Worm (Caenorhabditis elegans) whole organism, L4 larva: ENCODE data around the gene C52B9.10.

ENCODE experiments used
- F44E2.7 ChIP-seq: fragments of 200-800 bp; sonication (Bioruptor generic); IDR thresholded peaks from 2 replicates; pipeline ENCODE4 v2.1.2; 2022; ENCODE audit warnings: missing genetic modification characterization, missing compliant biosample characterization
- R02D3.7 ChIP-seq: fragments of 150-350 bp; sonication (generic microtip); optimal IDR thresholded peaks from 3 replicates; lab custom pipeline; 2014; ENCODE audit warnings: missing biosample characterization, missing genetic modification characterization
- T20F7.1 ChIP-seq: fragments of 200-800 bp; sonication (Bioruptor generic); optimal IDR thresholded peaks from 2 replicates; lab custom pipeline; 2018; ENCODE audit warnings: mild to moderate bottlenecking, missing genetic modification characterization, missing compliant biosample characterization
- Y48G9A.11 ChIP-seq: fragments of 200-800 bp; sonication (Bioruptor generic); IDR thresholded peaks from 2 replicates; pipeline ENCODE4 v1.3.6; 2022; ENCODE audit warnings: missing genetic modification reagents, missing genetic modification characterization, missing compliant biosample characterization
- ZK337.2 ChIP-seq: fragments of 200-800 bp; sonication (Bioruptor generic); IDR thresholded peaks from 2 replicates; pipeline ENCODE4 v1.3.6; 2022; ENCODE audit warnings: missing genetic modification reagents, missing genetic modification characterization, missing compliant biosample characterization
- aha-1 ChIP-seq: fragments of 150-350 bp; peaks from one replicate; lab custom pipeline; 2014; ENCODE audit warnings: missing biosample characterization, missing genetic modification characterization
- aly-2 ChIP-seq: sonication (generic microtip); optimal IDR thresholded peaks from 2 replicates; lab custom pipeline; 2018; ENCODE audit warnings: missing biosample characterization, missing genetic modification characterization
- ama-1 ChIP-seq: fragments of 150-350 bp; optimal IDR thresholded peaks from 2 replicates; lab custom pipeline; 2014; ENCODE audit warnings: inconsistent platforms, mixed read lengths
- arid-1 ChIP-seq: fragments of 200-800 bp; sonication (Bioruptor generic); conservative IDR thresholded peaks from 2 replicates; pipeline ENCODE4 v1.3.6; 2022; ENCODE audit warnings: missing genetic modification reagents, missing genetic modification characterization, missing compliant biosample characterization
- attf-4 ChIP-seq: sonication (generic microtip); optimal IDR thresholded peaks from 3 replicates; lab custom pipeline; 2017; ENCODE audit warnings: missing biosample characterization, missing genetic modification characterization
- ceh-20 ChIP-seq: fragments of 200-800 bp; sonication (Bioruptor generic); IDR thresholded peaks from 2 replicates; pipeline ENCODE4 v1.3.6; 2022; ENCODE audit warnings: missing genetic modification reagents, missing genetic modification characterization, missing compliant biosample characterization
- ceh-32 ChIP-seq: sonication (generic microtip); optimal IDR thresholded peaks from 2 replicates; lab custom pipeline; 2016; ENCODE audit warnings: mild to moderate bottlenecking, missing genetic modification characterization, missing compliant biosample characterization; ENCODE audit not compliant: poor library complexity
- ceh-44 ChIP-seq: fragments of 200-800 bp; sonication (Bioruptor generic); IDR thresholded peaks from 2 replicates; pipeline ENCODE4 v1.3.6; 2022; ENCODE audit warnings: missing genetic modification reagents, missing genetic modification characterization, missing compliant biosample characterization
- ceh-62 ChIP-seq: sonication (generic microtip); optimal IDR thresholded peaks from 2 replicates; lab custom pipeline; 2017; ENCODE audit warnings: missing biosample characterization, missing genetic modification characterization
- ces-1 ChIP-seq: fragments of 150-350 bp; sonication (generic microtip); optimal IDR thresholded peaks from 4 replicates; lab custom pipeline; 2014; ENCODE audit warnings: missing biosample characterization, missing genetic modification reagents, missing genetic modification characterization
- cey-2 ChIP-seq: sonication (generic microtip); optimal IDR thresholded peaks from 3 replicates; lab custom pipeline; 2017; ENCODE audit warnings: missing genetic modification characterization, mild to moderate bottlenecking, missing compliant biosample characterization, antibody characterized with exemption, borderline replicate concordance; ENCODE audit not compliant: insufficient read depth
- ctbp-1 ChIP-seq: fragments of 200-800 bp; sonication (Bioruptor generic); IDR thresholded peaks from 2 replicates; pipeline ENCODE4 v1.3.6; 2022; ENCODE audit warnings: missing genetic modification reagents, missing genetic modification characterization, missing compliant biosample characterization
- dmd-6 ChIP-seq: fragments of 200-800 bp; sonication (Bioruptor generic); IDR thresholded peaks from 2 replicates; pipeline ENCODE4 v1.3.6; 2022; ENCODE audit warnings: missing genetic modification reagents, missing genetic modification characterization, missing compliant biosample characterization
- dpl-1 ChIP-seq: fragments of 150-350 bp; optimal IDR thresholded peaks from 2 replicates; lab custom pipeline; 2014; ENCODE audit warnings: missing biosample characterization, missing genetic modification reagents, missing genetic modification characterization
- duxl-1 ChIP-seq: sonication (generic microtip); optimal IDR thresholded peaks from 2 replicates; lab custom pipeline; 2016; ENCODE audit warnings: mild to moderate bottlenecking, missing genetic modification characterization, moderate library complexity, missing compliant biosample characterization; ENCODE audit not compliant: poor library complexity
- dve-1 ChIP-seq: sonication (generic microtip); optimal IDR thresholded peaks from 2 replicates; lab custom pipeline; 2017; ENCODE audit warnings: antibody characterized with exemption, mild to moderate bottlenecking, missing genetic modification characterization, missing compliant biosample characterization; ENCODE audit not compliant: insufficient read depth
- gei-8 ChIP-seq: fragments of 200-800 bp; sonication (Bioruptor generic); optimal IDR thresholded peaks from 2 replicates; lab custom pipeline; 2018; ENCODE audit warnings: mild to moderate bottlenecking, missing genetic modification characterization, missing compliant biosample characterization
- hif-1 ChIP-seq, 2 experiments: sonication (generic microtip); optimal IDR thresholded peaks; 2 replicates each; lab custom pipeline; 2016 to 2017; ENCODE audit warnings: missing compliant biosample characterization in 2 of 2, missing genetic modification characterization in 2 of 2, missing genetic modification reagents in 2 of 2, missing genotype in 2 of 2, mild to moderate bottlenecking in 1 of 2
- hlh-30 ChIP-seq: sonication (generic microtip); optimal IDR thresholded peaks from 2 replicates; lab custom pipeline; 2017; ENCODE audit warnings: antibody characterized with exemption, mild to moderate bottlenecking, missing genetic modification characterization, missing compliant biosample characterization; ENCODE audit not compliant: insufficient read depth
- lin-1 ChIP-seq: fragments of 200-800 bp; sonication (Bioruptor generic); IDR thresholded peaks from 2 replicates; pipeline ENCODE4 v1.3.6; 2022; ENCODE audit warnings: missing genetic modification reagents, missing genetic modification characterization, missing compliant biosample characterization
- lin-13 ChIP-seq: fragments of 150-350 bp; optimal IDR thresholded peaks from 2 replicates; lab custom pipeline; 2014; ENCODE audit warnings: missing biosample characterization, missing genetic modification reagents, missing genetic modification characterization
- lin-29 ChIP-seq: fragments of 200-800 bp; sonication (Bioruptor generic); IDR thresholded peaks from 2 replicates; pipeline ENCODE4 v1.3.6; 2022; ENCODE audit warnings: missing genetic modification reagents, missing genetic modification characterization, missing compliant biosample characterization
- lin-39 ChIP-seq: fragments of 150-350 bp; optimal IDR thresholded peaks from 2 replicates; lab custom pipeline; 2014; ENCODE audit warnings: missing biosample characterization, missing genetic modification reagents, missing genetic modification characterization
- madf-9 ChIP-seq: fragments of 200-800 bp; sonication (Bioruptor generic); conservative IDR thresholded peaks from 2 replicates; pipeline ENCODE4 v1.3.6; 2022; ENCODE audit warnings: missing genetic modification reagents, missing genetic modification characterization, missing compliant biosample characterization
- mdl-1 ChIP-seq, 2 experiments: fragments of 150-350 bp in 1 of 2; sonication (generic microtip) in 1 of 2; optimal IDR thresholded peaks; 2 replicates each; lab custom pipeline; 2014 to 2017; ENCODE audit warnings: missing biosample characterization in 2 of 2, missing genetic modification characterization in 2 of 2
- mdt-29 ChIP-seq: fragments of 200-800 bp; sonication (Bioruptor generic); IDR thresholded peaks from 2 replicates; pipeline ENCODE4 v1.3.6; 2022; ENCODE audit warnings: missing genetic modification reagents, missing genetic modification characterization, missing compliant biosample characterization
- mep-1 ChIP-seq: fragments of 150-350 bp; sonication (generic microtip); optimal IDR thresholded peaks from 3 replicates; lab custom pipeline; 2014; ENCODE audit warnings: missing biosample characterization, missing genetic modification characterization
- mxl-2 ChIP-seq: fragments of 200-800 bp; sonication (Bioruptor generic); conservative IDR thresholded peaks from 2 replicates; pipeline ENCODE4 v1.3.6; 2022; ENCODE audit warnings: missing genetic modification reagents, missing genetic modification characterization, missing compliant biosample characterization
- mxl-3 ChIP-seq: fragments of 200-800 bp; sonication (Bioruptor generic); optimal IDR thresholded peaks from 2 replicates; lab custom pipeline; 2018; ENCODE audit warnings: mild to moderate bottlenecking, missing genetic modification characterization, missing compliant biosample characterization
- nhr-10 ChIP-seq: fragments of 150-350 bp; optimal IDR thresholded peaks from 2 replicates; lab custom pipeline; 2014; ENCODE audit warnings: missing biosample characterization, missing genetic modification characterization
- nhr-102 ChIP-seq: sonication (generic microtip); optimal IDR thresholded peaks from 2 replicates; lab custom pipeline; 2016; ENCODE audit warnings: mild to moderate bottlenecking, missing genetic modification characterization, moderate library complexity, missing compliant biosample characterization
- nhr-237 ChIP-seq: sonication (generic microtip); optimal IDR thresholded peaks from 2 replicates; lab custom pipeline; 2017; ENCODE audit warnings: missing biosample characterization, missing genetic modification characterization
- nhr-28 ChIP-seq: fragments of 150-350 bp; optimal IDR thresholded peaks from 2 replicates; lab custom pipeline; 2014; ENCODE audit warnings: missing biosample characterization, missing genetic modification characterization
- nhr-42 ChIP-seq: fragments of 200-800 bp; sonication (Bioruptor generic); IDR thresholded peaks from 2 replicates; pipeline ENCODE4 v1.3.6; 2022; ENCODE audit warnings: missing genetic modification characterization, missing compliant biosample characterization
- nhr-6 ChIP-seq: fragments of 150-350 bp; optimal IDR thresholded peaks from 2 replicates; lab custom pipeline; 2014; ENCODE audit warnings: missing biosample characterization, missing genetic modification characterization
- pha-4 ChIP-seq, 2 experiments: fragments of 150-350 bp in 1 of 2; fragments of 200-800 bp in 1 of 2; sonication (Bioruptor generic) in 1 of 2; IDR thresholded peaks in 1 of 2; optimal IDR thresholded peaks in 1 of 2; 2 replicates each; pipeline versions ENCODE4 v1.3.6 to Lab custom; 2014 to 2022; ENCODE audit warnings: missing genetic modification characterization in 2 of 2, missing genetic modification reagents in 2 of 2, missing biosample characterization in 1 of 2, missing compliant biosample characterization in 1 of 2
- rbr-2 ChIP-seq: sonication (generic microtip); optimal IDR thresholded peaks from 2 replicates; lab custom pipeline; 2016; ENCODE audit warnings: missing genotype, missing genetic modification characterization, missing compliant biosample characterization
- saeg-2 ChIP-seq: fragments of 200-800 bp; sonication (Bioruptor generic); IDR thresholded peaks from 2 replicates; pipeline ENCODE4 v1.3.6; 2022; ENCODE audit warnings: missing genetic modification reagents, missing genetic modification characterization, missing compliant biosample characterization
- spr-3 ChIP-seq: fragments of 200-800 bp; sonication (Bioruptor generic); optimal IDR thresholded peaks from 2 replicates; lab custom pipeline; 2018; ENCODE audit warnings: mild to moderate bottlenecking, missing genetic modification characterization, missing compliant biosample characterization
- tra-1 ChIP-seq: fragments of 200-800 bp; sonication (Bioruptor generic); IDR thresholded peaks from 2 replicates; pipeline ENCODE4 v1.3.6; 2022; ENCODE audit warnings: missing genetic modification reagents, missing genetic modification characterization, missing compliant biosample characterization
- unc-62 ChIP-seq, 3 experiments: fragments of 150-350 bp in 1 of 3; sonication (generic microtip); optimal IDR thresholded peaks in 2 of 3; peaks in 1 of 3; 1 replicate in 1 of 3; 2 replicates in 2 of 3; lab custom pipeline; 2014 to 2017; ENCODE audit warnings: missing biosample characterization in 3 of 3, missing genetic modification characterization in 3 of 3, missing genetic modification reagents in 3 of 3, missing genotype in 1 of 3
- vab-7 ChIP-seq: fragments of 200-800 bp; sonication (Bioruptor generic); IDR thresholded peaks from 2 replicates; pipeline ENCODE4 v1.3.6; 2022; ENCODE audit warnings: missing genetic modification reagents, missing genetic modification characterization, missing compliant biosample characterization
- zag-1 ChIP-seq: fragments of 150-350 bp; optimal IDR thresholded peaks from 2 replicates; lab custom pipeline; 2014; ENCODE audit warnings: missing biosample characterization, missing genetic modification characterization
- zfp-3 ChIP-seq: fragments of 200-800 bp; sonication (Bioruptor generic); conservative IDR thresholded peaks from 2 replicates; pipeline ENCODE4 v1.3.6; 2022; ENCODE audit warnings: missing genetic modification reagents, missing genetic modification characterization, missing compliant biosample characterization
- zip-11 ChIP-seq: fragments of 200-800 bp; sonication (Bioruptor generic); IDR thresholded peaks from 2 replicates; pipeline ENCODE4 v1.3.6; 2022; ENCODE audit warnings: missing genetic modification characterization, missing compliant biosample characterization

C52B9.10 gene

ce11 chrX:4245124-4245523, 28.6 kb upstream of the C52B9.10 start (continued):
- no peak for TF ChIP-seq ctbp-1 (GFP tag; lab: Robert Waterston, UW)
- TF ChIP-seq pha-4 (GFP tag; IDR thresholded peaks at IDR 0.05; lab: Robert Waterston, UW): no peak
- TF ChIP-seq pha-4 (tag; optimal IDR thresholded peaks at IDR 0.05; lab: Kevin White, UChicago): no peak
- no peak for TF ChIP-seq T20F7.1 (GFP tag; lab: Kevin White, UChicago)
- TF ChIP-seq nhr-42: no peak
- TF ChIP-seq mxl-2 (GFP tag; lab: Robert Waterston, UW): no peak
- TF ChIP-seq R02D3.7 (tag; lab: Kevin White, UChicago): no peak
- TF ChIP-seq dpl-1 (GFP tag; lab: Kevin White, UChicago): no peak
- no peak for TF ChIP-seq lin-29 (GFP tag; lab: Robert Waterston, UW)
- TF ChIP-seq madf-9 (GFP tag; lab: Robert Waterston, UW): no peak
- TF ChIP-seq attf-4: no peak
- TF ChIP-seq lin-1: no peak
- peak; percentile 37 for TF ChIP-seq mep-1 (tag; lab: Kevin White, UChicago)
- peak; percentile 36 for TF ChIP-seq nhr-28 (tag; lab: Kevin White, UChicago)
- TF ChIP-seq Y48G9A.11 (GFP tag; lab: Robert Waterston, UW): no peak
- TF ChIP-seq ceh-44 (GFP tag; lab: Robert Waterston, UW): no peak
- peak; percentile 84 for TF ChIP-seq dve-1 (tag; lab: Kevin White, UChicago)
- no peak for TF ChIP-seq unc-62 (GFP tag; optimal IDR thresholded peaks at IDR 0.05 in 1 of 2; lab: Kevin White, UChicago)
- TF ChIP-seq unc-62 (tag; optimal IDR thresholded peaks at IDR 0.05; lab: Kevin White, UChicago): no peak
- TF ChIP-seq nhr-102 (tag; lab: Kevin White, UChicago): no peak
- TF ChIP-seq ama-1 (lab: Kevin White, UChicago): no peak
- TF ChIP-seq vab-7 (GFP tag; lab: Robert Waterston, UW): no peak
- peak; percentile 92 for TF ChIP-seq aha-1 (tag; lab: Kevin White, UChicago)
- TF ChIP-seq aly-2: no peak
- no peak for TF ChIP-seq ZK337.2 (GFP tag; lab: Robert Waterston, UW)
- TF ChIP-seq nhr-6 (tag; lab: Kevin White, UChicago): no peak
- TF ChIP-seq lin-13: no peak
- no peak for TF ChIP-seq hif-1 (tag; optimal IDR thresholded peaks at IDR 0.05; lab: Kevin White, UChicago)
- TF ChIP-seq zip-11: no peak
- no peak for TF ChIP-seq ces-1 (GFP tag; lab: Kevin White, UChicago)
- TF ChIP-seq arid-1: no peak
- no peak for TF ChIP-seq saeg-2 (GFP tag; lab: Robert Waterston, UW)
- TF ChIP-seq nhr-237 (tag; lab: Kevin White, UChicago): no peak
- TF ChIP-seq tra-1 (GFP tag; lab: Robert Waterston, UW): 0 out of 2 replicates have a peak, but pooled peaks have one; percentile 51
- TF ChIP-seq cey-2: no peak
- TF ChIP-seq hlh-30 (tag; lab: Kevin White, UChicago): peak; percentile 36
- TF ChIP-seq mdt-29: peak; percentile 76
- no peak for TF ChIP-seq ceh-62 (tag; lab: Kevin White, UChicago)
- peak; percentile 3 for TF ChIP-seq mxl-3
- peak; percentile 75 for TF ChIP-seq dmd-6
- TF ChIP-seq zfp-3 (GFP tag; lab: Robert Waterston, UW): no peak
- no peak for TF ChIP-seq lin-39
- TF ChIP-seq F44E2.7 (GFP tag; lab: Robert Waterston, UW): no peak
- no peak for TF ChIP-seq mdl-1 (tag; optimal IDR thresholded peaks at IDR 0.05; lab: Kevin White, UChicago)
- no peak for TF ChIP-seq spr-3 (GFP tag; lab: Kevin White, UChicago)
- no peak for TF ChIP-seq gei-8 (GFP tag; lab: Kevin White, UChicago)
- no peak for TF ChIP-seq duxl-1 (tag; lab: Kevin White, UChicago)
- no peak for TF ChIP-seq zag-1 (tag; lab: Kevin White, UChicago)
- TF ChIP-seq ceh-20 (GFP tag; lab: Robert Waterston, UW): no peak
- TF ChIP-seq nhr-10 (tag; lab: Kevin White, UChicago): no peak
- no peak for TF ChIP-seq rbr-2
- no peak for TF ChIP-seq ceh-32 (tag; lab: Kevin White, UChicago)
